Fruit fly (Drosophila melanogaster): ENCODE results near the gene CG14325.

CG14325 gene

dm6 chr3R:17631176-17631865 is 4.4 kb downstream of the CG14325 start:
- TF ChIP-seq noc (tag; optimal IDR thresholded peaks at IDR 0.05) = no peak

dm6 chr3R:17644019-17644418 is 17.1 kb downstream of the CG14325 start:
- no peak for TF ChIP-seq noc (tag; optimal IDR thresholded peaks at IDR 0.05)

- TF ChIP-seq noc (tag; optimal IDR thresholded peaks at IDR 0.05) = no peak
Observed at dm6 chr3R:17645239-17645638, 18.3 kb downstream of the CG14325 start.

- TF ChIP-seq noc (tag; optimal IDR thresholded peaks at IDR 0.05) = no peak
Observed at dm6 chr3R:17646102-17647050, 19.4 kb downstream of the CG14325 start.

- TF ChIP-seq noc (tag; optimal IDR thresholded peaks at IDR 0.05) = no peak
Observed at dm6 chr3R:17647444-17647843, 20.5 kb downstream of the CG14325 start, which contains the start of gene CG14322. CG14322 (plus strand) TSS chr3R:17647679.

- no peak for TF ChIP-seq noc (tag; optimal IDR thresholded peaks at IDR 0.05)
Observed at dm6 chr3R:17653879-17654278, 27.0 kb downstream of the CG14325 start.

dm6 chr3R:17655040-17655439 is 28.1 kb downstream of the CG14325 start:
- no peak for TF ChIP-seq noc (tag; optimal IDR thresholded peaks at IDR 0.05)

dm6 chr3R:17656923-17657322 is 30.0 kb downstream of the CG14325 start:
- no peak for TF ChIP-seq noc (tag; optimal IDR thresholded peaks at IDR 0.05)

- no peak for TF ChIP-seq noc (tag; optimal IDR thresholded peaks at IDR 0.05)
Observed at dm6 chr3R:17666061-17666796, 39.3 kb downstream of the CG14325 start.

dm6 chr3R:17666797-17667156 is 39.9 kb downstream of the CG14325 start:
- no peak for TF ChIP-seq noc (tag; optimal IDR thresholded peaks at IDR 0.05)

- no peak for TF ChIP-seq noc (tag; optimal IDR thresholded peaks at IDR 0.05)
Observed at dm6 chr3R:17667279-17667678, 40.4 kb downstream of the CG14325 start, which contains the start of gene CG45045. CG45045 (plus strand) TSS chr3R:17667572.

- TF ChIP-seq noc (tag; optimal IDR thresholded peaks at IDR 0.05) = no peak
Observed at dm6 chr3R:17667987-17668386, 41.1 kb downstream of the CG14325 start.

dm6 chr3R:17670202-17670856 is 43.4 kb downstream of the CG14325 start:
- TF ChIP-seq noc (tag; optimal IDR thresholded peaks at IDR 0.05) = no peak

- TF ChIP-seq noc (tag; optimal IDR thresholded peaks at IDR 0.05) = no peak
Observed at dm6 chr3R:17670857-17671336, 44.0 kb downstream of the CG14325 start, which contains the start of the genes CG7523 and Mps1. CG7523 (minus strand) TSS chr3R:17670895. Mps1 (plus strand) TSS chr3R:17671271.

- no peak for TF ChIP-seq noc (tag; optimal IDR thresholded peaks at IDR 0.05)
Observed at dm6 chr3R:17678138-17678873, 51.4 kb downstream of the CG14325 start.
